Fruit fly (Drosophila melanogaster) whole organism, adult: ENCODE measurements around the gene cry.

ENCODE experiments used
- CG11617 ChIP-seq: fragments of 200-800 bp; sonication (Bioruptor generic); optimal IDR thresholded peaks from 2 replicates; lab custom pipeline; 2017; ENCODE audit warnings: mild to moderate bottlenecking, missing biosample characterization, missing genetic modification reagents, missing genetic modification characterization
- CG12768 ChIP-seq: fragments of 200-800 bp; sonication (Bioruptor generic); optimal IDR thresholded peaks from 2 replicates; lab custom pipeline; 2017; ENCODE audit warnings: missing biosample characterization, missing genetic modification characterization, mild to moderate bottlenecking, moderate library complexity, missing genetic modification reagents
- CG14711 ChIP-seq: fragments of 200-800 bp; sonication (Bioruptor generic); optimal IDR thresholded peaks from 2 replicates; lab custom pipeline; 2018; ENCODE audit warnings: missing biosample characterization, mild to moderate bottlenecking, missing genetic modification characterization, moderate library complexity
- CG1620 ChIP-seq: fragments of 200-800 bp; sonication (Bioruptor generic); optimal IDR thresholded peaks from 2 replicates; lab custom pipeline; 2016; ENCODE audit warnings: missing biosample characterization, missing genetic modification characterization
- CG33017 ChIP-seq: fragments of 200-800 bp; sonication (Bioruptor generic); optimal IDR thresholded peaks from 2 replicates; lab custom pipeline; 2018; ENCODE audit warnings: missing biosample characterization, mild to moderate bottlenecking, missing genetic modification characterization, moderate library complexity
- CG5204 ChIP-seq: fragments of 200-800 bp; sonication (Bioruptor generic); optimal IDR thresholded peaks from 2 replicates; lab custom pipeline; 2016; ENCODE audit warnings: missing biosample characterization, missing genetic modification characterization
- CG7045 ChIP-seq: fragments of 200-800 bp; sonication (Bioruptor generic); optimal IDR thresholded peaks from 2 replicates; lab custom pipeline; 2017; ENCODE audit warnings: missing biosample characterization, mild to moderate bottlenecking, missing genetic modification characterization
- CG7101 ChIP-seq: fragments of 200-800 bp; sonication (Bioruptor generic); optimal IDR thresholded peaks from 2 replicates; lab custom pipeline; 2018; ENCODE audit warnings: missing biosample characterization, mild to moderate bottlenecking, missing genetic modification characterization, moderate library complexity
- Clk ChIP-seq: fragments of 200-800 bp; sonication (Bioruptor generic); optimal IDR thresholded peaks from 2 replicates; lab custom pipeline; 2017; ENCODE audit warnings: missing biosample characterization, missing genetic modification characterization
- Crg-1 ChIP-seq: fragments of 200-800 bp; sonication (Bioruptor generic); optimal IDR thresholded peaks from 2 replicates; lab custom pipeline; 2016; ENCODE audit warnings: missing biosample characterization, missing genetic modification characterization
- Hr96 ChIP-seq: fragments of 200-800 bp; sonication (Bioruptor generic); optimal IDR thresholded peaks from 2 replicates; lab custom pipeline; 2016; ENCODE audit warnings: missing biosample characterization, missing genetic modification characterization
- Mnt ChIP-seq: fragments of 200-800 bp; sonication (Bioruptor generic); optimal IDR thresholded peaks from 2 replicates; lab custom pipeline; 2016; ENCODE audit warnings: missing biosample characterization, mild to moderate bottlenecking, missing genetic modification characterization
- bab1 ChIP-seq: fragments of 200-800 bp; sonication (Bioruptor generic); optimal IDR thresholded peaks from 3 replicates; lab custom pipeline; 2019; ENCODE audit warnings: missing biosample characterization, mild to moderate bottlenecking, missing genetic modification characterization, moderate library complexity
- cic ChIP-seq: fragments of 200-800 bp; sonication (Bioruptor generic); optimal IDR thresholded peaks from 2 replicates; lab custom pipeline; 2017; ENCODE audit warnings: missing biosample characterization, mild to moderate bottlenecking, missing genetic modification characterization, moderate library complexity
- cnc ChIP-seq, 2 experiments: fragments of >200 bp; optimal IDR thresholded peaks; 2 replicates each; lab custom pipeline; 2017
- kay ChIP-seq: fragments of 200-800 bp; sonication (Bioruptor generic); peaks from one replicate; lab custom pipeline; 2016; ENCODE audit warnings: missing biosample characterization, missing genetic modification characterization, borderline replicate concordance
- ovo ChIP-seq: fragments of 200-800 bp; sonication (Bioruptor generic); optimal IDR thresholded peaks from 2 replicates; lab custom pipeline; 2016; ENCODE audit warnings: missing biosample characterization, missing genetic modification characterization
- pad ChIP-seq: fragments of 200-800 bp; sonication (Bioruptor generic); optimal IDR thresholded peaks from 3 replicates; lab custom pipeline; 2017; ENCODE audit warnings: missing biosample characterization, missing genetic modification characterization, mild to moderate bottlenecking, moderate library complexity, missing genetic modification reagents
- tj ChIP-seq: fragments of 200-800 bp; sonication (Bioruptor generic); optimal IDR thresholded peaks from 3 replicates; lab custom pipeline; 2017; ENCODE audit warnings: missing biosample characterization, mild to moderate bottlenecking, missing genetic modification characterization, moderate library complexity
- toe ChIP-seq: fragments of 200-800 bp; sonication (Bioruptor generic); optimal IDR thresholded peaks from 2 replicates; lab custom pipeline; 2016; ENCODE audit warnings: missing biosample characterization, missing genetic modification characterization

cry gene

DNA sequence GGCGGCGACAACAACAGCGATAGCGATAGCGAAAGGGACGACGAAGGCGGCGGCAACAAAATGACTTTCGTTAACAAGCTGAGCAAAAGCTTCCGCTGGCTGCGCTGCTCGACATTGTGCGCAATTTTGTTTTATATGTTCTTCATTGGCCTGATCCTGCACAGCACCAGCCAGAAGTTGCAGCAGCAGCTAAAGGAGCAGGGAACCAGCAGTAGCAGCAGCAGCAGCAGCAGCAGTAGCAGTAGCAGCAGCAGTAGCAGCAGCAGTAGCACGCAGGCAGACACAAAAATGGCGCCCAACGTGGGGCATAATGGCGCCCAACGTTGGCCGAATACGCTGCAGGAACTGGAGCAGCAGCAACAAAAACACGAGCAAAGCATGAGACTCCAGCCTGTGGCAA lies 21.9 kb upstream of the cry start:
- no peak for TF ChIP-seq CG5204 (GFP tag; lab: Kevin White, UChicago)
- TF ChIP-seq CG33017 (tag; lab: Kevin White, UChicago) = no peak
- no peak for TF ChIP-seq CG7101 (tag; lab: Kevin White, UChicago)
- no peak for TF ChIP-seq CG1620 (GFP tag; lab: Kevin White, UChicago)
- no peak for TF ChIP-seq Hr96 (GFP tag; lab: Kevin White, UChicago)
- no peak for TF ChIP-seq cic (GFP tag; lab: Kevin White, UChicago)
- no peak for TF ChIP-seq Clk (GFP tag; lab: Kevin White, UChicago)
- TF ChIP-seq cnc (optimal IDR thresholded peaks at IDR 0.05; lab: Kevin White, UChicago) = no peak
- TF ChIP-seq CG11617 (GFP tag; lab: Kevin White, UChicago) = no peak
- no peak for TF ChIP-seq kay (GFP tag; lab: Kevin White, UChicago)
- TF ChIP-seq tj (GFP tag; lab: Kevin White, UChicago) = no peak
- TF ChIP-seq ovo (GFP tag; lab: Kevin White, UChicago) = no peak

dm6 chr3R:19212545-19213176 lies 707 bp downstream of the cry start:
- TF ChIP-seq Clk (GFP tag; lab: Kevin White, UChicago) (no peak), tj (GFP tag; lab: Kevin White, UChicago) (peak; percentile 97), CG11617 (GFP tag; lab: Kevin White, UChicago) (peak; percentile 33), CG7101 (tag; lab: Kevin White, UChicago) (peak; percentile 72), pad (GFP tag; lab: Kevin White, UChicago) (peak; percentile 29), bab1 (GFP tag; lab: Kevin White, UChicago) (peak; percentile 35), CG33017 (tag; lab: Kevin White, UChicago) (peak; percentile 64), CG14711 (tag; lab: Kevin White, UChicago) (peak; percentile 72), cnc (optimal IDR thresholded peaks at IDR 0.05; lab: Kevin White, UChicago) (no peak), cic (GFP tag; lab: Kevin White, UChicago) (peak; percentile 82), Mnt (peak; percentile 19), CG12768 (GFP tag; lab: Kevin White, UChicago) (peak; percentile 23), CG5204 (GFP tag; lab: Kevin White, UChicago) (no peak), CG7045 (no peak), CG1620 (GFP tag; lab: Kevin White, UChicago) (no peak), toe (GFP tag; lab: Kevin White, UChicago) (peak; percentile 11), Hr96 (GFP tag; lab: Kevin White, UChicago) (peak; percentile 26), Crg-1 (GFP tag; lab: Kevin White, UChicago) (no peak), ovo (GFP tag; lab: Kevin White, UChicago) (no peak), kay (GFP tag; lab: Kevin White, UChicago) (peak; percentile 74)

- TF ChIP-seq CG7101 (tag; lab: Kevin White, UChicago) (no peak), bab1 (GFP tag; lab: Kevin White, UChicago) (no peak), CG11617 (GFP tag; lab: Kevin White, UChicago) (no peak), CG33017 (tag; lab: Kevin White, UChicago) (no peak)
Observed at dm6 chr3R:19221350-19221749, 9.4 kb downstream of the cry start.

- TF ChIP-seq Mnt = peak; percentile 35
- TF ChIP-seq tj (GFP tag; lab: Kevin White, UChicago) = no peak
- peak; percentile 5 for TF ChIP-seq pad (GFP tag; lab: Kevin White, UChicago)
- peak; percentile 22 for TF ChIP-seq cic (GFP tag; lab: Kevin White, UChicago)
Observed at dm6 chr3R:19223369-19223768, 11.4 kb downstream of the cry start.

DNA sequence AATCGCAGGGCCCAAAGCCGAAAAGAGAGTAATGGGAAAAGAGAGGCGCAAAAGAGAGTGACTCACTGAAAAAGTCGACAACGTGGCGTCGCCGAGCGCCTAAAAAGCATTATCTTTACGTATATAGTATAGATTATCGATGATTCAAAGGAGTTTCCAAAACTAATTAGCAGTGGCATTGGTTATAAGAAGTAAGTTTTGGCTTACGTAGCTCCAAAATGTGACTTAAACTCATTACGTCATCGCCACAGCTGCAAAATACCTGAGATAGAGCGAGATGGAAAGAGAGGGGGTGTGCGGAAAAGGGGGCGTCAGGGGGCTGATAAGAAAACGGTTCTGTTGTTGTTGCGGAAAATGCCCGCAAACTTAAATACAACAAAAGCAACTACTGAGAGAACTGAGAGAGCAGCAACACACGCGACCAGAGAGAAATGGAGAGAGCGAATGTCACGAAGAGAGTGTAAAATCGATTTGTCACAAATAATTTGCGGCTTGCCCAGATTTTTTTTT lies 13.5 kb downstream of the cry start:
- TF ChIP-seq cic (GFP tag; lab: Kevin White, UChicago) (peak; percentile 52), CG12768 (GFP tag; lab: Kevin White, UChicago) (peak; percentile 18), cnc (optimal IDR thresholded peaks at IDR 0.05; lab: Kevin White, UChicago) (no peak), pad (GFP tag; lab: Kevin White, UChicago) (no peak), kay (GFP tag; lab: Kevin White, UChicago) (peak; percentile 29), CG33017 (tag; lab: Kevin White, UChicago) (no peak)

- TF ChIP-seq CG1620 (GFP tag; lab: Kevin White, UChicago) (peak; percentile 27), cic (GFP tag; lab: Kevin White, UChicago) (peak; percentile 52), CG5204 (GFP tag; lab: Kevin White, UChicago) (no peak), CG11617 (GFP tag; lab: Kevin White, UChicago) (peak; percentile 40), toe (GFP tag; lab: Kevin White, UChicago) (peak; percentile 43), Crg-1 (GFP tag; lab: Kevin White, UChicago) (no peak), bab1 (GFP tag; lab: Kevin White, UChicago) (peak; percentile 61), pad (GFP tag; lab: Kevin White, UChicago) (peak; percentile 24), CG7101 (tag; lab: Kevin White, UChicago) (peak; percentile 58), kay (GFP tag; lab: Kevin White, UChicago) (peak; percentile 73), tj (GFP tag; lab: Kevin White, UChicago) (peak; percentile 24), Hr96 (GFP tag; lab: Kevin White, UChicago) (no peak), Mnt (peak; percentile 48), CG14711 (tag; lab: Kevin White, UChicago) (peak; percentile 67), cnc (optimal IDR thresholded peaks at IDR 0.05; lab: Kevin White, UChicago) (no peak), CG12768 (GFP tag; lab: Kevin White, UChicago) (peak; percentile 62), CG33017 (tag; lab: Kevin White, UChicago) (peak; percentile 53), CG7045 (peak; percentile 33), ovo (GFP tag; lab: Kevin White, UChicago) (peak; percentile 31), Clk (GFP tag; lab: Kevin White, UChicago) (peak; percentile 17)
Observed at dm6 chr3R:19226137-19226873, 14.4 kb downstream of the cry start, which contains the start of gene vib. Gene vib (minus strand): TSS chr3R:19226651.
